Worm (Caenorhabditis elegans) whole organism, young adult: ENCODE data around the gene crp-1.

Experiments used
- B0035.1 ChIP-seq: sonication (generic microtip); optimal IDR thresholded peaks from 2 replicates; lab custom pipeline; 2016; ENCODE audit warnings: missing genetic modification characterization, mild to moderate bottlenecking, missing compliant biosample characterization, missing genotype, missing genetic modification reagents
- B0336.3 ChIP-seq: fragments of 200-800 bp; sonication (Bioruptor generic); IDR thresholded peaks from 2 replicates; pipeline ENCODE4 v1.3.6; 2022; ENCODE audit warnings: missing genetic modification characterization, missing compliant biosample characterization
- C17E4.6 ChIP-seq: fragments of 200-800 bp; sonication (Bioruptor generic); IDR thresholded peaks from 2 replicates; pipeline ENCODE4 v1.3.6; 2022; ENCODE audit warnings: missing genetic modification reagents, missing genetic modification characterization, missing compliant biosample characterization
- Y79H2A.3 ChIP-seq: fragments of 200-800 bp; sonication (Bioruptor generic); conservative IDR thresholded peaks from 2 replicates; pipeline ENCODE4 v1.3.6; 2022; ENCODE audit warnings: missing genetic modification reagents, missing genetic modification characterization, missing compliant biosample characterization
- ceh-100 ChIP-seq: fragments of 200-800 bp; sonication (Bioruptor generic); IDR thresholded peaks from 2 replicates; pipeline ENCODE4 v1.3.6; 2022; ENCODE audit warnings: missing genetic modification reagents, missing genetic modification characterization, missing compliant biosample characterization
- ceh-91 ChIP-seq: fragments of 200-800 bp; sonication (Bioruptor generic); IDR thresholded peaks from 2 replicates; pipeline ENCODE4 v1.3.6; 2022; ENCODE audit warnings: missing genetic modification reagents, missing genetic modification characterization, missing compliant biosample characterization
- hsf-1 ChIP-seq: fragments of 200-800 bp; sonication (Bioruptor generic); IDR thresholded peaks from 2 replicates; pipeline ENCODE4 v1.3.6; 2022; ENCODE audit warnings: missing genetic modification reagents, missing genetic modification characterization, missing compliant biosample characterization
- pha-4 ChIP-seq: fragments of 150-350 bp; sonication (generic microtip); optimal IDR thresholded peaks from 2 replicates; lab custom pipeline; 2014; ENCODE audit warnings: missing biosample characterization, missing genetic modification reagents, missing genetic modification characterization
- rpc-1 ChIP-seq, 2 experiments: fragments of 150-350 bp in 1 of 2; sonication (generic microtip) in 1 of 2; optimal IDR thresholded peaks; 2 replicates each; lab custom pipeline; 2014 to 2018; ENCODE audit warnings: missing biosample characterization in 1 of 2, missing genetic modification characterization in 1 of 2, missing genetic modification reagents in 1 of 2, missing genotype in 1 of 2

DNA sequence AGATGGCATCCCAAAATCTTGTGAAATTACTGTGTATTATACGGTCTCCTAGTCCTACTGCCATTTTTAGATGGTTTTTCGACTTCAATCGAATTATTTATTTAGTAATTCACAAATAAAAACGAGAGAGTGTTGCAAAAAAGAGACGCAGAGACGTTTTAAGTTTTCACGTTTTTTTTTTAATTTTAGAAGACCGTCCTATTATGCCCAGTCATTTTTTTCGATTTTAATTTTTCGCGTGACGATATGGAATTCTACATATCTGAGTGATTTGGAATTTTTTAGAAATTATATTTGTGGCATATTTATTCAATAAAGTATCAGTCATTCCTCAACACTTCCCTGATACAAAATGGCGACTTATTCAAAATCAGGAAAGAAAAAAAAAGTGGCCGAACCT is 18.4 kb downstream of the crp-1 start, which contains the start of gene C35A5.4:
- TF ChIP-seq Y79H2A.3 (GFP tag; lab: Robert Waterston, UW) (no peak), ceh-100 (no peak), hsf-1 (GFP tag; lab: Robert Waterston, UW) (no peak), pha-4 (tag; lab: Kevin White, UChicago) (no peak), C17E4.6 (GFP tag; lab: Robert Waterston, UW) (no peak), B0336.3 (GFP tag; lab: Robert Waterston, UW) (no peak), ceh-91 (no peak), B0035.1 (tag; lab: Kevin White, UChicago) (no peak), rpc-1 (optimal IDR thresholded peaks at IDR 0.05; lab: Kevin White, UChicago) (no peak), rpc-1 (tag; optimal IDR thresholded peaks at IDR 0.05; lab: Kevin White, UChicago) (no peak)
